Worm (Caenorhabditis elegans) whole organism, L4/young adult: ENCODE data around the gene M176.10.

ENCODE experiments used
- W03F9.2 ChIP-seq: fragments of 150-350 bp; optimal IDR thresholded peaks from 2 replicates; lab custom pipeline; 2014; ENCODE audit warnings: missing biosample characterization, missing genetic modification characterization
- him-1 ChIP-seq: sonication (generic microtip); optimal IDR thresholded peaks from 2 replicates; lab custom pipeline; 2016; ENCODE audit warnings: missing genotype, missing genetic modification reagents, missing genetic modification characterization, missing compliant biosample characterization

- TF ChIP-seq W03F9.2 (tag; lab: Kevin White, UChicago) (no peak), him-1 (no peak)
These were observed 48.6 kb upstream of the M176.10 start, which contains the start of the genes chil-25 and chil-26 for ce11 chrII:9474367-9475105.
